Worm (Caenorhabditis elegans) whole organism, mixed stage, embryonic: ENCODE data around the gene hars-1.

Experiments used
- M03D4.4 ChIP-seq: sonication (generic microtip); optimal IDR thresholded peaks from 2 replicates; lab custom pipeline; 2017; ENCODE audit warnings: mild to moderate bottlenecking, missing genetic modification characterization, missing compliant biosample characterization
- bed-3 ChIP-seq: fragments of 200-800 bp; sonication (Bioruptor generic); optimal IDR thresholded peaks from 3 replicates; lab custom pipeline; 2018; ENCODE audit warnings: mild to moderate bottlenecking, missing genetic modification characterization, moderate library complexity, missing compliant biosample characterization
- ces-1 ChIP-seq: fragments of 150-350 bp; optimal IDR thresholded peaks from 2 replicates; lab custom pipeline; 2014; ENCODE audit warnings: missing biosample characterization, missing genetic modification reagents, missing genetic modification characterization
- ham-2 ChIP-seq: fragments of 200-800 bp; sonication (Bioruptor generic); optimal IDR thresholded peaks from 2 replicates; lab custom pipeline; 2018; ENCODE audit warnings: mild to moderate bottlenecking, missing genetic modification characterization, missing compliant biosample characterization
- lin-13 ChIP-seq: fragments of 150-350 bp; optimal IDR thresholded peaks from 2 replicates; lab custom pipeline; 2014; ENCODE audit warnings: missing biosample characterization, missing genetic modification characterization
- lsy-2 ChIP-seq: fragments of 150-350 bp; optimal IDR thresholded peaks from 2 replicates; lab custom pipeline; 2014; ENCODE audit warnings: missing biosample characterization, missing genetic modification characterization
- mep-1 ChIP-seq: fragments of 150-350 bp; optimal IDR thresholded peaks from 2 replicates; lab custom pipeline; 2017; ENCODE audit warnings: missing biosample characterization, missing genetic modification reagents, missing genetic modification characterization, inconsistent platforms
- nhr-12 ChIP-seq: fragments of 150-350 bp; optimal IDR thresholded peaks from 2 replicates; lab custom pipeline; 2014; ENCODE audit warnings: missing biosample characterization, missing genetic modification characterization
- nhr-28 ChIP-seq: fragments of 150-350 bp; optimal IDR thresholded peaks from 2 replicates; lab custom pipeline; 2014; ENCODE audit warnings: missing biosample characterization, missing genetic modification characterization
- nhr-76 ChIP-seq: sonication (generic microtip); optimal IDR thresholded peaks from 2 replicates; lab custom pipeline; 2017; ENCODE audit warnings: missing biosample characterization, missing genetic modification characterization
- snpc-4 ChIP-seq: fragments of 150-350 bp; optimal IDR thresholded peaks from 2 replicates; lab custom pipeline; 2014; ENCODE audit warnings: missing biosample characterization, missing genetic modification characterization
- unc-120 ChIP-seq: sonication (generic microtip); optimal IDR thresholded peaks from 2 replicates; lab custom pipeline; 2017; ENCODE audit warnings: missing genetic modification characterization, missing compliant biosample characterization; ENCODE audit not compliant: poor library complexity, severe bottlenecking
- unc-39 ChIP-seq: fragments of 150-350 bp; optimal IDR thresholded peaks from 2 replicates; lab custom pipeline; 2014; ENCODE audit warnings: missing biosample characterization, missing genetic modification characterization
- ztf-11 ChIP-seq: fragments of 150-350 bp; optimal IDR thresholded peaks from 2 replicates; lab custom pipeline; 2014; ENCODE audit warnings: missing biosample characterization, missing genetic modification characterization

- TF ChIP-seq nhr-76 (tag; lab: Kevin White, UChicago), result no peak
- no peak for TF ChIP-seq ces-1
- no peak for TF ChIP-seq nhr-28 (tag; lab: Kevin White, UChicago)
- TF ChIP-seq snpc-4 (tag; lab: Kevin White, UChicago), result no peak
- no peak for TF ChIP-seq nhr-12 (tag; lab: Kevin White, UChicago)
- TF ChIP-seq ztf-11 (tag; lab: Kevin White, UChicago), result no peak
- no peak for TF ChIP-seq bed-3 (GFP tag; lab: Kevin White, UChicago)
- no peak for TF ChIP-seq lin-13 (tag; lab: Kevin White, UChicago)
- no peak for TF ChIP-seq ham-2 (GFP tag; lab: Kevin White, UChicago)
- TF ChIP-seq unc-120 (tag; lab: Kevin White, UChicago), result no peak
- no peak for TF ChIP-seq mep-1 (tag; lab: Kevin White, UChicago)
- TF ChIP-seq unc-39, result no peak
- TF ChIP-seq M03D4.4, result no peak
- no peak for TF ChIP-seq lsy-2 (tag; lab: Kevin White, UChicago)
These were observed 32.7 kb upstream of the hars-1 start for ce11 chrIV:10826029-10826428.
